Fruit fly (Drosophila melanogaster): ENCODE results near the gene CG17129.

CG17129 gene

DNA sequence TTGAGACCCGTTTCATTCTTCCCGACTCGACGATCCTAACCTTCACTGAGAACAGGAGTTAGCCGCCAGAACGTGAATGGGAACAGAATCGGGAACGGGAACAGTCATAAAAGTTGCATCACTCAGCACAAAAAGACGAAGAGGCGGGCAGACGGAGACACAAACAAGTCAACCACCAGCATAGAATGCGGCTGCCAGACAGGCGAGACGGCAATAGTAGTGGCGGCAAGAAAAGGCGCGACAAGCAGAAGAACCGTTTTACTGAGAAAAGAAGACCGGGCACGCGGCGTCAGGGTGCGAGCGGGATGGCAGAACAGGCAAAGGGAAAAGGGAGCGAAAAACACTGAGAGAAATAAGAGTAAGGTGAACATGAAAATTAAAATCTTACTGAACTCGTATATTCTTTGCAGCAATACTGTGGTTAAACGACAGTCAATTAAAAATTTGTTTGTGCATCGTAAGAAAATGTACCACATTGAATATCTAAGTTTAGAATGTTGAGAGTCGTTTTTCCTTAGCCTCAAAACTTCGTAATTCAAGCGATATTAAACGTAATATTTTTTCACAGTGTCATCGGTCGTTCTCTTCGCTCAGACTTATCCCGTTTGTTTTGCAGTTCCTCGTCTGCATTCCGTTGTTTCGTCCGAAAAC is 39.7 kb downstream of the CG17129 start (continued):
- TF ChIP-seq p53 (GFP tag; optimal IDR thresholded peaks at IDR 0.05) (peak; percentile 74), al (GFP tag; IDR thresholded peaks at IDR 0.05) (peak; percentile 39; the same call in 1 of the 2 replicates), CG31224 (GFP tag; IDR thresholded peaks at IDR 0.05) (peak; percentile 47), CG6175 (GFP tag; IDR thresholded peaks at IDR 0.05) (0 out of 3 replicates have a peak, but pooled peaks have one; percentile 33), danr (GFP tag; IDR thresholded peaks at IDR 0.05) (peak; percentile 66), CG8388 (GFP tag; optimal IDR thresholded peaks at IDR 0.05) (peak; percentile 84), CG12769 (tag; optimal IDR thresholded peaks at IDR 0.05) (peak; percentile 64), CG10959 (GFP tag; IDR thresholded peaks at IDR 0.05) (peak; percentile 80), chif (GFP tag; optimal IDR thresholded peaks at IDR 0.05) (peak; percentile 78 to 93), CG10462 (GFP tag; optimal IDR thresholded peaks at IDR 0.05) (peak; percentile 80), lola (GFP tag; optimal IDR thresholded peaks at IDR 0.05) (peak in 1 of 3 experiments; percentile 92), CG4404 (GFP tag; IDR thresholded peaks at IDR 0.05) (peak; percentile 82), NC2β (GFP tag; optimal IDR thresholded peaks at IDR 0.05) (peak; percentile 81), CG12299 (tag; optimal IDR thresholded peaks at IDR 0.05) (peak; percentile 76), CG3407 (GFP tag; optimal IDR thresholded peaks at IDR 0.05) (peak; percentile 79), CG32532 (GFP tag; IDR thresholded peaks at IDR 0.05) (peak; percentile 73; the same call in 1 of the 2 replicates), sens-2 (GFP tag; IDR thresholded peaks at IDR 0.05) (peak; percentile 78), CG8359 (GFP tag; optimal IDR thresholded peaks at IDR 0.05; ENCODE audit: borderline replicate concordance) (peak; percentile 83), sr (GFP tag; IDR thresholded peaks at IDR 0.05) (no peak), CG17359 (tag; optimal IDR thresholded peaks at IDR 0.05) (peak; percentile 86), Nf-YB (GFP tag; optimal IDR thresholded peaks at IDR 0.05) (peak; percentile 38), lov (optimal IDR thresholded peaks at IDR 0.05) (no peak), lov (GFP tag; IDR thresholded peaks at IDR 0.05) (no peak; the same call in 2 of the 3 replicates), Ada2b (GFP tag; IDR thresholded peaks at IDR 0.05) (peak; percentile 50; the same call in 1 of the 2 replicates), Side (GFP tag; optimal IDR thresholded peaks at IDR 0.05) (peak; percentile 89), cwo (GFP tag; optimal IDR thresholded peaks at IDR 0.05) (peak; percentile 44), Camta (GFP tag; optimal IDR thresholded peaks at IDR 0.05) (peak; percentile 85), CG2129 (GFP tag; IDR thresholded peaks at IDR 0.05; ENCODE audit: partially characterized antibody) (no peak), toy (GFP tag; IDR thresholded peaks at IDR 0.05) (no peak), CG5953 (GFP tag; IDR thresholded peaks at IDR 0.05) (peak; percentile 70), tap (tag; optimal IDR thresholded peaks at IDR 0.05) (peak; percentile 88), CG12236 (GFP tag; optimal IDR thresholded peaks at IDR 0.05) (peak; percentile 78), HHEX (GFP tag; optimal IDR thresholded peaks at IDR 0.05) (peak; percentile 81), D19A (tag; optimal IDR thresholded peaks at IDR 0.05) (peak; percentile 84), ase (GFP tag; IDR thresholded peaks at IDR 0.05) (peak; percentile 75; the same call in 2 of the 3 replicates), sens (GFP tag) (peak; percentile 99), Atf-2 (GFP tag; optimal IDR thresholded peaks at IDR 0.05) (peak; percentile 76), pita (GFP tag; optimal IDR thresholded peaks at IDR 0.05) (no peak), CG18476 (GFP tag; optimal IDR thresholded peaks at IDR 0.05) (peak; percentile 77), lmd (GFP tag; IDR thresholded peaks at IDR 0.05) (peak; percentile 79), tll (GFP tag; optimal IDR thresholded peaks at IDR 0.05) (peak; percentile 76 to 87), CG2202 (tag; optimal IDR thresholded peaks at IDR 0.05) (peak; percentile 86), D (optimal IDR thresholded peaks at IDR 0.05) (no peak), D (GFP tag; optimal IDR thresholded peaks at IDR 0.05) (peak; percentile 90), Sry-β (GFP tag; optimal IDR thresholded peaks at IDR 0.05) (no peak), CG14014 (GFP tag; IDR thresholded peaks at IDR 0.05) (peak; percentile 48), NC2α (GFP tag; optimal IDR thresholded peaks at IDR 0.05) (peak; percentile 49), fd96Cb (tag; optimal IDR thresholded peaks at IDR 0.05) (peak; percentile 86), CrebB (tag; optimal IDR thresholded peaks at IDR 0.05) (peak; percentile 38), aop (GFP tag; IDR thresholded peaks at IDR 0.05) (no peak)
